Worm (Caenorhabditis elegans) whole organism, mixed stage, embryonic: ENCODE data around the gene smvt-1.
A peak's percentile ranks its signal among the peaks of the same experiment; 100 is the strongest.

ENCODE experiments used
- M03D4.4 ChIP-seq: sonication (generic microtip); optimal IDR thresholded peaks from 2 replicates; lab custom pipeline; 2017; ENCODE audit warnings: mild to moderate bottlenecking, missing genetic modification characterization, missing compliant biosample characterization
- bed-3 ChIP-seq: fragments of 200-800 bp; sonication (Bioruptor generic); optimal IDR thresholded peaks from 3 replicates; lab custom pipeline; 2018; ENCODE audit warnings: mild to moderate bottlenecking, missing genetic modification characterization, moderate library complexity, missing compliant biosample characterization
- blmp-1 ChIP-seq: fragments of 150-350 bp; optimal IDR thresholded peaks from 2 replicates; lab custom pipeline; 2014; ENCODE audit warnings: missing biosample characterization, missing genetic modification characterization
- ceh-39 ChIP-seq: fragments of 150-350 bp; optimal IDR thresholded peaks from 2 replicates; lab custom pipeline; 2014; ENCODE audit warnings: missing biosample characterization, missing genetic modification characterization
- ceh-43 ChIP-seq: fragments of 200-800 bp; sonication (Bioruptor generic); optimal IDR thresholded peaks from 2 replicates; lab custom pipeline; 2018; ENCODE audit warnings: mild to moderate bottlenecking, missing genetic modification characterization, moderate library complexity, missing compliant biosample characterization
- ceh-83 ChIP-seq: fragments of 200-800 bp; sonication (Bioruptor generic); optimal IDR thresholded peaks from 2 replicates; lab custom pipeline; 2018; ENCODE audit warnings: mild to moderate bottlenecking, missing genetic modification characterization, missing compliant biosample characterization
- ces-1 ChIP-seq: fragments of 150-350 bp; optimal IDR thresholded peaks from 2 replicates; lab custom pipeline; 2014; ENCODE audit warnings: missing biosample characterization, missing genetic modification reagents, missing genetic modification characterization
- cnd-1 ChIP-seq: fragments of 200-800 bp; sonication (Bioruptor generic); optimal IDR thresholded peaks from 2 replicates; lab custom pipeline; 2018; ENCODE audit warnings: mild to moderate bottlenecking, missing genetic modification characterization, missing compliant biosample characterization
- drap-1 ChIP-seq: fragments of 200-800 bp; sonication (Bioruptor generic); optimal IDR thresholded peaks from 3 replicates; lab custom pipeline; 2018; ENCODE audit warnings: mild to moderate bottlenecking, missing genetic modification characterization, missing compliant biosample characterization
- elt-1 ChIP-seq: sonication (generic microtip); optimal IDR thresholded peaks from 2 replicates; lab custom pipeline; 2017; ENCODE audit warnings: missing genetic modification characterization, mild to moderate bottlenecking, missing compliant biosample characterization, antibody characterized with exemption, moderate library complexity, borderline replicate concordance; ENCODE audit not compliant: insufficient read depth
- elt-3 ChIP-seq: fragments of 150-350 bp; optimal IDR thresholded peaks from 2 replicates; lab custom pipeline; 2014; ENCODE audit warnings: missing biosample characterization, missing genetic modification characterization
- flh-1 ChIP-seq: fragments of 200-800 bp; sonication (Bioruptor generic); optimal IDR thresholded peaks from 2 replicates; lab custom pipeline; 2018; ENCODE audit warnings: mild to moderate bottlenecking, missing genetic modification characterization, moderate library complexity, missing compliant biosample characterization
- ham-2 ChIP-seq: fragments of 200-800 bp; sonication (Bioruptor generic); optimal IDR thresholded peaks from 2 replicates; lab custom pipeline; 2018; ENCODE audit warnings: mild to moderate bottlenecking, missing genetic modification characterization, missing compliant biosample characterization
- hlh-1 ChIP-seq: fragments of 150-350 bp; optimal IDR thresholded peaks from 2 replicates; lab custom pipeline; 2014; ENCODE audit warnings: missing biosample characterization, missing genetic modification reagents, missing genetic modification characterization
- lin-13 ChIP-seq: fragments of 150-350 bp; optimal IDR thresholded peaks from 2 replicates; lab custom pipeline; 2014; ENCODE audit warnings: missing biosample characterization, missing genetic modification characterization
- lin-32 ChIP-seq: fragments of 200-800 bp; sonication (Bioruptor generic); optimal IDR thresholded peaks from 2 replicates; lab custom pipeline; 2018; ENCODE audit warnings: mild to moderate bottlenecking, missing genetic modification characterization, missing compliant biosample characterization
- lsy-2 ChIP-seq: fragments of 150-350 bp; optimal IDR thresholded peaks from 2 replicates; lab custom pipeline; 2014; ENCODE audit warnings: missing biosample characterization, missing genetic modification characterization
- mab-5 ChIP-seq: fragments of 150-350 bp; optimal IDR thresholded peaks from 2 replicates; lab custom pipeline; 2014; ENCODE audit warnings: missing biosample characterization, missing genetic modification characterization
- mep-1 ChIP-seq: fragments of 150-350 bp; optimal IDR thresholded peaks from 2 replicates; lab custom pipeline; 2017; ENCODE audit warnings: missing biosample characterization, missing genetic modification reagents, missing genetic modification characterization, inconsistent platforms
- mls-2 ChIP-seq: sonication (generic microtip); optimal IDR thresholded peaks from 2 replicates; lab custom pipeline; 2016; ENCODE audit warnings: mild to moderate bottlenecking, missing genetic modification characterization, moderate library complexity, missing compliant biosample characterization
- nhr-12 ChIP-seq: fragments of 150-350 bp; optimal IDR thresholded peaks from 2 replicates; lab custom pipeline; 2014; ENCODE audit warnings: missing biosample characterization, missing genetic modification characterization
- nhr-2 ChIP-seq: fragments of 150-350 bp; optimal IDR thresholded peaks from 2 replicates; lab custom pipeline; 2014; ENCODE audit warnings: missing biosample characterization, missing genetic modification characterization
- nhr-28 ChIP-seq: fragments of 150-350 bp; optimal IDR thresholded peaks from 2 replicates; lab custom pipeline; 2014; ENCODE audit warnings: missing biosample characterization, missing genetic modification characterization
- nhr-76 ChIP-seq: sonication (generic microtip); optimal IDR thresholded peaks from 2 replicates; lab custom pipeline; 2017; ENCODE audit warnings: missing biosample characterization, missing genetic modification characterization
- pha-4 ChIP-seq: fragments of 150-350 bp; optimal IDR thresholded peaks from 2 replicates; lab custom pipeline; 2018; ENCODE audit warnings: missing biosample characterization, missing genetic modification reagents, missing genetic modification characterization
- sem-2 ChIP-seq: fragments of 200-800 bp; sonication (Bioruptor generic); optimal IDR thresholded peaks from 2 replicates; lab custom pipeline; 2018; ENCODE audit warnings: mild to moderate bottlenecking, missing genetic modification characterization, missing compliant biosample characterization
- snpc-4 ChIP-seq: fragments of 150-350 bp; optimal IDR thresholded peaks from 2 replicates; lab custom pipeline; 2014; ENCODE audit warnings: missing biosample characterization, missing genetic modification characterization
- sptf-1 ChIP-seq: sonication (generic microtip); optimal IDR thresholded peaks from 2 replicates; lab custom pipeline; 2017; ENCODE audit warnings: mild to moderate bottlenecking, missing genetic modification characterization, moderate library complexity, missing compliant biosample characterization
- tbx-8 ChIP-seq: fragments of 200-800 bp; sonication (Bioruptor generic); optimal IDR thresholded peaks from 2 replicates; lab custom pipeline; 2018; ENCODE audit warnings: mild to moderate bottlenecking, missing genetic modification characterization, moderate library complexity, missing compliant biosample characterization
- unc-120 ChIP-seq: sonication (generic microtip); optimal IDR thresholded peaks from 2 replicates; lab custom pipeline; 2017; ENCODE audit warnings: missing genetic modification characterization, missing compliant biosample characterization; ENCODE audit not compliant: poor library complexity, severe bottlenecking
- unc-39 ChIP-seq: fragments of 150-350 bp; optimal IDR thresholded peaks from 2 replicates; lab custom pipeline; 2014; ENCODE audit warnings: missing biosample characterization, missing genetic modification characterization
- unc-62 ChIP-seq: fragments of 150-350 bp; optimal IDR thresholded peaks from 2 replicates; lab custom pipeline; 2014; ENCODE audit warnings: missing biosample characterization, missing genetic modification reagents, missing genetic modification characterization
- zip-8 ChIP-seq: fragments of 150-350 bp; optimal IDR thresholded peaks from 2 replicates; lab custom pipeline; 2014; ENCODE audit warnings: missing biosample characterization, missing genetic modification characterization
- ztf-11 ChIP-seq: fragments of 150-350 bp; optimal IDR thresholded peaks from 2 replicates; lab custom pipeline; 2014; ENCODE audit warnings: missing biosample characterization, missing genetic modification characterization

smvt-1 gene

DNA sequence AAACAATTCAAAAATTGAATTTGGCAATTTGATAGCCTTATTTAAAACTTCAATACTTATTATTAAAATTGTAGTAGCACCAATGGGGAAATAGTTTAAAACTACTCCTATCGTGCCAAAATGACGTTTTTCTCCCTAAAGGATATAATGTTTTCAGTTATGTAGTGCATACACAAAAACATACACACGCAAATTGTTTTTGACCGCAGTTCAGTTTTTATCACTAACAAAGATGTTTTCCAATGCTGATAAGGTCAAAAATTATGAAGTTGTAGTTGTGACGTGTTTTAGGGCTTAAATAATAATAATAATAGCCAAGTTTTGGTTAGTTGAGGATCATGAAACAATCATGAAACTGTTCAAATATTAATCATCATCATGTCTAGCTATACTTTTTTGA is 41.2 kb upstream of the smvt-1 start:
- TF ChIP-seq unc-62 (GFP tag; lab: Kevin White, UChicago) (no peak), bed-3 (GFP tag; lab: Kevin White, UChicago) (no peak), zip-8 (tag; lab: Kevin White, UChicago) (no peak), hlh-1 (no peak), mab-5 (tag; lab: Kevin White, UChicago) (no peak), elt-3 (no peak), unc-120 (tag; lab: Kevin White, UChicago) (no peak), snpc-4 (tag; lab: Kevin White, UChicago) (no peak), ztf-11 (tag; lab: Kevin White, UChicago) (no peak), nhr-76 (no peak), drap-1 (no peak), ces-1 (GFP tag; lab: Kevin White, UChicago) (no peak), tbx-8 (GFP tag; lab: Kevin White, UChicago) (no peak), pha-4 (no peak), nhr-12 (tag; lab: Kevin White, UChicago) (no peak), nhr-2 (tag; lab: Kevin White, UChicago) (no peak)

DNA sequence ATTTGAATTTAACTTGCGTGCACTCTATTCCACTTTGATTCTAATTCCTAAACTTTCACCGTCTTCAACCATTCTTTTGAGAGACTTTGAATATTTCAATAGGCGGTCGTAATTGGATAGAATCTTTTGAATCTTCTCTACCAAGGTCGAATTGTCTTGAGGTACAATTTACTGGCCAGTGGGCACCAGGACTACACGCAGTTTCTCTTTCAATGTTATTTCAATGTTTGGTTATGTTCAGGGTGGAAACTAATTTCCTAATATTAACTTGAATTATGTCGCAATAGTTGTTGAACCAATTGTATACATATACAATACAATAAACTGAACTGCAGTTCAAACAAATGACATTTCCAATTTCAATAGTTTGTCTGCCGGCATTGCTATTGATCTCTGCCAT is 39.2 kb upstream of the smvt-1 start:
- TF ChIP-seq ceh-43 (GFP tag; lab: Kevin White, UChicago) (no peak), nhr-28 (tag; lab: Kevin White, UChicago) (no peak), unc-120 (tag; lab: Kevin White, UChicago) (no peak), nhr-2 (tag; lab: Kevin White, UChicago) (no peak), sem-2 (GFP tag; lab: Kevin White, UChicago) (no peak), elt-1 (tag; lab: Kevin White, UChicago) (no peak)
- TF ChIP-seq, all 35 proteins: peak for 0

DNA sequence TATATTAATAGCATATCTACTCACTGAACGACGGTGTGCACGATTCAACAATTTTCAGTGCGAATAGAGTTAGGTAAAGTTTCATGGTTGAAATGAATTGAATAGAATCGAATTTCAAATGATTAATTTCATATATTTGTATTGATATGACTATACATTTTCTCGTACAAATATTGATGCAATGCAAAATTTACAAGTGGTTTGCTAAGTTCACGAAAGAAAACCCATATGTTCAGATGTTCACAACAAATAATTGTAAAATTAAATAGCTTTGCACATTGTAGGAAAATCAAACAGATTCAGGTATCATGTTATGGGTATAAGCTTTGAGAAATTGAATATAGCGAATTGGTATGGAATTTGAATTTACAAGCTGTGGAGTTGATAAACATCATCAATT is 36.9 kb upstream of the smvt-1 start, which contains the start of gene H01M10.2:
Gene H01M10.2 (minus strand): TSS at position 101 of the 400 bp plus-strand sequence.
- TF ChIP-seq unc-120 (tag; lab: Kevin White, UChicago) (no peak), hlh-1 (no peak), unc-62 (GFP tag; lab: Kevin White, UChicago) (no peak), blmp-1 (no peak), ceh-83 (no peak), elt-1 (tag; lab: Kevin White, UChicago) (no peak), ztf-11 (tag; lab: Kevin White, UChicago) (no peak), nhr-2 (tag; lab: Kevin White, UChicago) (no peak), zip-8 (tag; lab: Kevin White, UChicago) (no peak), unc-39 (no peak), lin-32 (no peak), sem-2 (GFP tag; lab: Kevin White, UChicago) (no peak), cnd-1 (tag; lab: Kevin White, UChicago) (no peak)
- TF ChIP-seq, all 35 proteins: peak for 0

DNA sequence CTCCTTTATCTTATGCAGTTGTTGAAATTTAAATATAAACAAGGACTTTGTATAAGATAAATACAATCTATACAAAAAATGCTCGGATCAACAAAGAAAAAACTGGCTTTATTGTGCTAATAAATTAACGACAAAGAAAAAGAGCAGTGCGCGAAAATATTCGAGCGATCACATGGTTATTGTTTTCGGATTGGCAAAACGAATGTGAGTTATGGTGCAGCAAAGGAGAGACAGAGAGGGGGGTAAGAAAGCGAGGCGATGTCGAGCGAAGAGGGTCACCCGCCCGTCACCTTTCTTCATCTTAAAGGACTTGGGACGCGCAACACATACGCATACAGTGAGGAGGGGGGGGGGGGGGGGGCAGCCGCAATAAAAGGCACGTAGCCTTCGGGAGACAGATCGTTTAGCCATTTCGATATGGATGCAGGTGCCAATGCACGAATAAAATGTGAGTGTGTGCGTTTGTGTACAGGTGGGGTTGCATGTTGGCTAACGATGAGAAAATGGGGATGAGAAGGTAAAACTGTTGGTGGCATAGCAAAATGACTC is 34.4 kb upstream of the smvt-1 start:
- TF ChIP-seq lin-13 (no peak), mls-2 (tag; lab: Kevin White, UChicago) (peak; percentile 71), M03D4.4 (tag; lab: Kevin White, UChicago) (peak; percentile 4), nhr-12 (tag; lab: Kevin White, UChicago) (no peak), mep-1 (tag; lab: Kevin White, UChicago) (no peak), ceh-39 (no peak), unc-120 (tag; lab: Kevin White, UChicago) (no peak), ztf-11 (tag; lab: Kevin White, UChicago) (no peak), pha-4 (no peak), ceh-83 (no peak), flh-1 (no peak), drap-1 (no peak), ceh-43 (GFP tag; lab: Kevin White, UChicago) (no peak), ham-2 (GFP tag; lab: Kevin White, UChicago) (peak; percentile 96), cnd-1 (tag; lab: Kevin White, UChicago) (peak; percentile 49), tbx-8 (GFP tag; lab: Kevin White, UChicago) (no peak), elt-3 (no peak), sem-2 (GFP tag; lab: Kevin White, UChicago) (no peak), nhr-76 (no peak), unc-39 (no peak), blmp-1 (no peak), bed-3 (GFP tag; lab: Kevin White, UChicago) (no peak), nhr-28 (tag; lab: Kevin White, UChicago) (no peak), zip-8 (tag; lab: Kevin White, UChicago) (no peak), nhr-2 (tag; lab: Kevin White, UChicago) (peak; percentile 61), hlh-1 (no peak), elt-1 (tag; lab: Kevin White, UChicago) (no peak), sptf-1 (tag; lab: Kevin White, UChicago) (peak; percentile 59), lsy-2 (tag; lab: Kevin White, UChicago) (no peak)
